Fruit fly (Drosophila melanogaster) whole organism, wandering third instar larva: ENCODE results near the gene Pten.

Experiments
- Jra ChIP-seq: sonication (Bioruptor generic); optimal IDR thresholded peaks from 2 replicates; lab custom pipeline; 2016; ENCODE audit warnings: missing biosample characterization, missing genetic modification characterization
- h ChIP-seq: fragments of 200-800 bp; sonication (Bioruptor generic); optimal IDR thresholded peaks from 3 replicates; lab custom pipeline; 2016; ENCODE audit warnings: missing biosample characterization, mild to moderate bottlenecking, missing genetic modification characterization

dm6 chr2L:10231510-10231909 is 29.3 kb downstream of the Pten start, which contains the start of gene ova:
- TF ChIP-seq Jra (GFP tag; lab: Kevin White, UChicago) (no peak), h (GFP tag; lab: Kevin White, UChicago) (no peak)
